Fruit fly (Drosophila melanogaster) whole organism, prepupa: ENCODE results near the gene CG31038.

ENCODE experiments used
- CG10631 ChIP-seq: fragments of 200-800 bp; sonication (Bioruptor generic); optimal IDR thresholded peaks from 2 replicates; lab custom pipeline; 2016; ENCODE audit warnings: missing biosample characterization, missing genetic modification characterization
- CG10669 ChIP-seq: fragments of 200-800 bp; sonication (Bioruptor generic); optimal IDR thresholded peaks from 3 replicates; lab custom pipeline; 2018; ENCODE audit warnings: missing biosample characterization, mild to moderate bottlenecking, missing genetic modification characterization, moderate library complexity
- CG11762 ChIP-seq: fragments of 200-800 bp; sonication (Bioruptor generic); optimal IDR thresholded peaks from 3 replicates; lab custom pipeline; 2016; ENCODE audit warnings: missing biosample characterization, missing genetic modification characterization; ENCODE audit not compliant: insufficient read depth
- CG11902 ChIP-seq: fragments of 200-800 bp; sonication (Bioruptor generic); optimal IDR thresholded peaks from 3 replicates; lab custom pipeline; 2016; ENCODE audit warnings: missing biosample characterization, missing genetic modification characterization
- CG15336 ChIP-seq: fragments of 200-800 bp; sonication (Bioruptor generic); IDR thresholded peaks from 2 replicates; pipeline ENCODE4 v1.3.6; 2022; ENCODE audit warnings: missing biosample characterization, missing genetic modification characterization
- CG1621 ChIP-seq: fragments of 200-800 bp; sonication (Bioruptor generic); optimal IDR thresholded peaks from 3 replicates; lab custom pipeline; 2018; ENCODE audit warnings: missing biosample characterization, mild to moderate bottlenecking, missing genetic modification characterization
- CG16779 ChIP-seq: fragments of 200-800 bp; sonication (Bioruptor generic); optimal IDR thresholded peaks from 3 replicates; lab custom pipeline; 2017; ENCODE audit warnings: missing biosample characterization, mild to moderate bottlenecking, missing genetic modification characterization
- CG3032 ChIP-seq: fragments of 200-800 bp; optimal IDR thresholded peaks from 2 replicates; lab custom pipeline; 2019; ENCODE audit warnings: missing biosample characterization, mild to moderate bottlenecking, missing genetic modification characterization, moderate library complexity
- CG31627 ChIP-seq: fragments of 200-800 bp; sonication (Bioruptor generic); optimal IDR thresholded peaks from 3 replicates; lab custom pipeline; 2016; ENCODE audit warnings: missing biosample characterization, missing genetic modification characterization
- CG32006 ChIP-seq: fragments of 200-800 bp; sonication (Bioruptor generic); optimal IDR thresholded peaks from 3 replicates; lab custom pipeline; 2017; ENCODE audit warnings: missing biosample characterization, mild to moderate bottlenecking, missing genetic modification characterization
- CG3919 ChIP-seq: fragments of 200-800 bp; sonication (Bioruptor generic); optimal IDR thresholded peaks from 3 replicates; lab custom pipeline; 2016; ENCODE audit warnings: missing biosample characterization, missing genetic modification characterization
- CG4318 ChIP-seq: fragments of 200-800 bp; sonication (Bioruptor generic); optimal IDR thresholded peaks from 3 replicates; lab custom pipeline; 2017; ENCODE audit warnings: missing biosample characterization, mild to moderate bottlenecking, missing genetic modification characterization
- CG6163 ChIP-seq: fragments of 200-800 bp; sonication (Bioruptor generic); IDR thresholded peaks from 3 replicates; pipeline ENCODE4 v1.3.6; 2022; ENCODE audit warnings: missing biosample characterization, missing genetic modification characterization
- CG6276 ChIP-seq: fragments of 200-800 bp; sonication (Bioruptor generic); optimal IDR thresholded peaks from 2 replicates; lab custom pipeline; 2017; ENCODE audit warnings: missing biosample characterization, mild to moderate bottlenecking, missing genetic modification characterization
- CG6792 ChIP-seq: fragments of 200-800 bp; sonication (Bioruptor generic); optimal IDR thresholded peaks from 3 replicates; lab custom pipeline; 2016; ENCODE audit warnings: missing biosample characterization, missing genetic modification characterization
- CG6808 ChIP-seq: fragments of 200-800 bp; sonication (Bioruptor generic); optimal IDR thresholded peaks from 3 replicates; lab custom pipeline; 2017; ENCODE audit warnings: missing biosample characterization, missing genetic modification characterization, mild to moderate bottlenecking, moderate library complexity, missing genetic modification reagents
- CG6854 ChIP-seq: fragments of 200-800 bp; sonication (Bioruptor generic); optimal IDR thresholded peaks from 2 replicates; lab custom pipeline; 2017; ENCODE audit warnings: missing biosample characterization, mild to moderate bottlenecking, missing genetic modification characterization
- CG8119 ChIP-seq: fragments of 200-800 bp; sonication (Bioruptor generic); IDR thresholded peaks from 3 replicates; pipeline ENCODE4 v1.3.6; 2022; ENCODE audit warnings: missing biosample characterization, missing genetic modification characterization
- CG8319 ChIP-seq: fragments of 200-800 bp; sonication (Bioruptor generic); optimal IDR thresholded peaks from 3 replicates; lab custom pipeline; 2016; ENCODE audit warnings: missing biosample characterization, missing genetic modification characterization
- CG8632 ChIP-seq: fragments of 200-800 bp; sonication (Bioruptor generic); optimal IDR thresholded peaks from 3 replicates; lab custom pipeline; 2016; ENCODE audit warnings: missing biosample characterization, missing genetic modification characterization
- Eip75B ChIP-seq: fragments of 200-800 bp; sonication (Bioruptor generic); optimal IDR thresholded peaks from 3 replicates; lab custom pipeline; 2016; ENCODE audit warnings: missing biosample characterization, missing genetic modification characterization
- Eip78C ChIP-seq: fragments of 200-800 bp; sonication (Bioruptor generic); peaks from one replicate; lab custom pipeline; 2016; ENCODE audit warnings: missing biosample characterization, missing genetic modification characterization
- Eip93F ChIP-seq: fragments of 200-800 bp; sonication (Bioruptor generic); optimal IDR thresholded peaks from 2 replicates; lab custom pipeline; 2016; ENCODE audit warnings: missing biosample characterization, mild to moderate bottlenecking, missing genetic modification characterization
- Ets21C ChIP-seq: fragments of 200-800 bp; sonication (Bioruptor generic); optimal IDR thresholded peaks from 3 replicates; lab custom pipeline; 2016; ENCODE audit warnings: missing biosample characterization, missing genetic modification characterization
- Ets96B ChIP-seq: fragments of 200-800 bp; optimal IDR thresholded peaks from 2 replicates; lab custom pipeline; 2019; ENCODE audit warnings: missing biosample characterization, mild to moderate bottlenecking, missing genetic modification characterization, moderate library complexity
- Hr39 ChIP-seq: fragments of 200-800 bp; sonication (Bioruptor generic); optimal IDR thresholded peaks from 2 replicates; lab custom pipeline; 2016; ENCODE audit warnings: missing biosample characterization, missing genetic modification characterization
- Hr4 ChIP-seq: fragments of 200-800 bp; sonication (Bioruptor generic); optimal IDR thresholded peaks from 3 replicates; lab custom pipeline; 2016; ENCODE audit warnings: missing biosample characterization, missing genetic modification characterization
- Lpt ChIP-seq: fragments of 200-800 bp; sonication (Bioruptor generic); optimal IDR thresholded peaks from 3 replicates; lab custom pipeline; 2016; ENCODE audit warnings: missing biosample characterization, missing genetic modification characterization
- Met ChIP-seq: fragments of 200-800 bp; sonication (Bioruptor generic); optimal IDR thresholded peaks from 3 replicates; lab custom pipeline; 2016; ENCODE audit warnings: missing biosample characterization, missing genetic modification characterization
- OdsH ChIP-seq: fragments of 200-800 bp; sonication (Bioruptor generic); optimal IDR thresholded peaks from 3 replicates; lab custom pipeline; 2016; ENCODE audit warnings: missing biosample characterization, missing genetic modification characterization
- Smox ChIP-seq: fragments of 200-800 bp; sonication (Bioruptor generic); optimal IDR thresholded peaks from 3 replicates; lab custom pipeline; 2016; ENCODE audit warnings: missing biosample characterization, missing genetic modification characterization
- Sox102F ChIP-seq: fragments of 200-800 bp; sonication (Bioruptor generic); optimal IDR thresholded peaks from 2 replicates; lab custom pipeline; 2016; ENCODE audit warnings: missing biosample characterization, mild to moderate bottlenecking, missing genetic modification characterization
- Sox15 ChIP-seq: fragments of 200-800 bp; sonication (Bioruptor generic); optimal IDR thresholded peaks from 3 replicates; lab custom pipeline; 2016; ENCODE audit warnings: missing biosample characterization, missing genetic modification characterization
- achi ChIP-seq: fragments of 200-800 bp; sonication (Bioruptor generic); optimal IDR thresholded peaks from 3 replicates; lab custom pipeline; 2016; ENCODE audit warnings: missing biosample characterization, missing genetic modification characterization
- acj6 ChIP-seq: fragments of 200-800 bp; sonication (Bioruptor generic); optimal IDR thresholded peaks from 3 replicates; lab custom pipeline; 2016; ENCODE audit warnings: missing biosample characterization, missing genetic modification characterization
- dsx ChIP-seq: fragments of 200-800 bp; optimal IDR thresholded peaks from 3 replicates; lab custom pipeline; 2019; ENCODE audit warnings: missing biosample characterization, mild to moderate bottlenecking, missing genetic modification characterization, moderate library complexity; ENCODE audit not compliant: poor library complexity, severe bottlenecking
- eg ChIP-seq: fragments of 200-800 bp; sonication (Bioruptor generic); IDR thresholded peaks from 3 replicates; pipeline ENCODE4 v1.3.6; 2022; ENCODE audit warnings: missing biosample characterization, missing genetic modification characterization
- esn ChIP-seq: fragments of 200-800 bp; sonication (Bioruptor generic); optimal IDR thresholded peaks from 2 replicates; lab custom pipeline; 2016; ENCODE audit warnings: missing biosample characterization, mild to moderate bottlenecking, missing genetic modification characterization, moderate library complexity
- fd59A ChIP-seq: fragments of 200-800 bp; sonication (Bioruptor generic); optimal IDR thresholded peaks from 2 replicates; lab custom pipeline; 2017; ENCODE audit warnings: missing biosample characterization, mild to moderate bottlenecking, missing genetic modification characterization, missing genetic modification reagents
- fkh ChIP-seq: fragments of 200-800 bp; sonication (Bioruptor generic); optimal IDR thresholded peaks from 3 replicates; lab custom pipeline; 2017; ENCODE audit warnings: missing biosample characterization, mild to moderate bottlenecking, missing genetic modification characterization, moderate library complexity
- lz ChIP-seq: fragments of 200-800 bp; sonication (Bioruptor generic); optimal IDR thresholded peaks from 3 replicates; lab custom pipeline; 2016; ENCODE audit warnings: missing biosample characterization, missing genetic modification characterization
- pdm3 ChIP-seq: fragments of 200-800 bp; sonication (Bioruptor generic); optimal IDR thresholded peaks from 3 replicates; lab custom pipeline; 2016; ENCODE audit warnings: missing biosample characterization, missing genetic modification characterization
- spab ChIP-seq: fragments of 200-800 bp; sonication (Bioruptor generic); optimal IDR thresholded peaks from 2 replicates; lab custom pipeline; 2017; ENCODE audit warnings: missing biosample characterization, mild to moderate bottlenecking, missing genetic modification characterization, missing genetic modification reagents
- ss ChIP-seq, 2 experiments: fragments of 200-800 bp; sonication (Bioruptor generic); optimal IDR thresholded peaks; 2 replicates in 1 of 2; 3 replicates in 1 of 2; lab custom pipeline; 2017 to 2018; ENCODE audit warnings: mild to moderate bottlenecking in 2 of 2, missing biosample characterization in 2 of 2, missing genetic modification characterization in 2 of 2, moderate library complexity in 1 of 2
- svp ChIP-seq: fragments of 200-800 bp; sonication (Bioruptor generic); peaks from one replicate; lab custom pipeline; 2016; ENCODE audit warnings: missing biosample characterization, missing genetic modification characterization
- vri ChIP-seq: fragments of 200-800 bp; sonication (Bioruptor generic); optimal IDR thresholded peaks from 3 replicates; lab custom pipeline; 2016; ENCODE audit warnings: missing biosample characterization, mild to moderate bottlenecking, missing genetic modification characterization

CG31038 gene

dm6 chr3R:29868676-29869349, 8.0 kb upstream of the CG31038 start, which contains the start of gene Zip99C (continued):
- TF ChIP-seq Met (GFP tag; lab: Kevin White, UChicago) (peak; percentile 42), CG4318 (GFP tag; lab: Kevin White, UChicago) (no peak), CG6276 (no peak), esn (GFP tag; lab: Kevin White, UChicago) (peak; percentile 38), lz (peak; percentile 24), ss (GFP tag; optimal IDR thresholded peaks at IDR 0.05; lab: Kevin White, UChicago) (no peak)
- TF ChIP-seq, all 60 proteins: peak for 13

dm6 chr3R:29869350-29869688, 7.5 kb upstream of the CG31038 start, which contains the start of gene CG34133:
Gene CG34133 (plus strand): TSS chr3R:29869365.
- TF ChIP-seq ss (GFP tag; optimal IDR thresholded peaks at IDR 0.05; lab: Kevin White, UChicago) (no peak), Eip78C (GFP tag; lab: Kevin White, UChicago) (peak; percentile 46)

dm6 chr3R:29875830-29876229, 1.0 kb upstream of the CG31038 start:
- peak; percentile 65 for TF ChIP-seq fd59A (GFP tag; lab: Kevin White, UChicago)
- TF ChIP-seq dsx, result peak; percentile 21
- no peak for TF ChIP-seq fkh (GFP tag; lab: Kevin White, UChicago)
- peak; percentile 75 for TF ChIP-seq CG10631 (GFP tag; lab: Kevin White, UChicago)
- TF ChIP-seq lz, result peak; percentile 73
- peak; percentile 66 for TF ChIP-seq CG8632 (GFP tag; lab: Kevin White, UChicago)
- TF ChIP-seq achi, result peak; percentile 75
- peak; percentile 56 for TF ChIP-seq spab
- TF ChIP-seq CG3032 (tag; lab: Kevin White, UChicago), result peak; percentile 49
- no peak for TF ChIP-seq pdm3 (GFP tag; lab: Kevin White, UChicago)
- TF ChIP-seq Ets21C (GFP tag; lab: Kevin White, UChicago), result peak; percentile 57
- peak; percentile 79 for TF ChIP-seq Met (GFP tag; lab: Kevin White, UChicago)
- TF ChIP-seq CG6792, result peak; percentile 71
- TF ChIP-seq Hr39 (GFP tag; lab: Kevin White, UChicago), result peak; percentile 68
- peak; percentile 66 for TF ChIP-seq CG1621 (tag; lab: Kevin White, UChicago)
- peak; percentile 79 for TF ChIP-seq acj6
- peak; percentile 84 for TF ChIP-seq CG15336
- peak; percentile 96 for TF ChIP-seq Eip78C (GFP tag; lab: Kevin White, UChicago)
- peak; percentile 79 for TF ChIP-seq CG11762 (GFP tag; lab: Kevin White, UChicago)
- peak; percentile 67 for TF ChIP-seq CG10669 (GFP tag; lab: Kevin White, UChicago)
- TF ChIP-seq OdsH (GFP tag; lab: Kevin White, UChicago), result peak; percentile 80
- TF ChIP-seq Sox15, result peak; percentile 57
- no peak for TF ChIP-seq CG6854 (GFP tag; lab: Kevin White, UChicago)
- TF ChIP-seq Smox (GFP tag; lab: Kevin White, UChicago), result no peak
- peak; percentile 62 for TF ChIP-seq CG31627 (GFP tag; lab: Kevin White, UChicago)
- TF ChIP-seq CG32006 (GFP tag; lab: Kevin White, UChicago), result peak; percentile 87
- peak; percentile 24 to 76 for TF ChIP-seq ss (GFP tag; optimal IDR thresholded peaks at IDR 0.05; lab: Kevin White, UChicago)
- TF ChIP-seq CG6808 (GFP tag; lab: Kevin White, UChicago), result peak; percentile 58
- peak; percentile 78 for TF ChIP-seq Sox102F
- no peak for TF ChIP-seq svp (GFP tag; lab: Kevin White, UChicago)
- TF ChIP-seq Lpt (GFP tag; lab: Kevin White, UChicago), result peak; percentile 59
- peak; percentile 84 for TF ChIP-seq CG6276
- peak; percentile 89 for TF ChIP-seq Hr4 (GFP tag; lab: Kevin White, UChicago)
- TF ChIP-seq vri (GFP tag; lab: Kevin White, UChicago), result peak; percentile 21
- TF ChIP-seq CG16779 (tag; lab: Kevin White, UChicago), result peak; percentile 56
- TF ChIP-seq CG8319, result peak; percentile 21
- TF ChIP-seq Eip75B (GFP tag; lab: Kevin White, UChicago), result peak; percentile 75
- TF ChIP-seq CG6163, result peak; percentile 73
- TF ChIP-seq Ets96B (tag; lab: Kevin White, UChicago), result peak; percentile 72
- TF ChIP-seq CG8119 (GFP tag; lab: Robert Waterston, UW), result peak; percentile 85
- TF ChIP-seq CG11902, result peak; percentile 25
- peak; percentile 73 for TF ChIP-seq CG3919 (GFP tag; lab: Kevin White, UChicago)
- TF ChIP-seq eg (GFP tag; lab: Robert Waterston, UW), result no peak
- no peak for TF ChIP-seq Eip93F
